Worm (Caenorhabditis elegans): ENCODE measurements around the gene F44D12.16.

F44D12.16 gene

ce11 chrIV:10040803-10041202 is 11.9 kb downstream of the F44D12.16 start, which contains the start of gene dhs-31:
TSS of gene dhs-31 (minus strand) at chrIV:10040903.
- TF ChIP-seq pha-4 (tag; optimal IDR thresholded peaks at IDR 0.05) = no peak
- no peak for TF ChIP-seq ztf-26 (tag; optimal IDR thresholded peaks at IDR 0.05)
- TF ChIP-seq rcor-1 (GFP tag; IDR thresholded peaks at IDR 0.05) = no peak
- TF ChIP-seq ztf-22 (GFP tag; optimal IDR thresholded peaks at IDR 0.05) = no peak
- TF ChIP-seq nfya-2 (GFP tag; IDR thresholded peaks at IDR 0.05) = no peak
- TF ChIP-seq K11D2.4 (GFP tag; IDR thresholded peaks at IDR 0.05) = no peak
- no peak for TF ChIP-seq ceh-79 (tag; optimal IDR thresholded peaks at IDR 0.05)
- TF ChIP-seq ceh-58 (GFP tag; IDR thresholded peaks at IDR 0.05) = no peak
- TF ChIP-seq ztf-28 (GFP tag; IDR thresholded peaks at IDR 0.05) = no peak
- TF ChIP-seq sptf-2 (GFP tag; optimal IDR thresholded peaks at IDR 0.05) = no peak
- no peak for TF ChIP-seq ceh-27 (GFP tag; optimal IDR thresholded peaks at IDR 0.05)
- no peak for TF ChIP-seq hmg-1.2 (GFP tag; IDR thresholded peaks at IDR 0.05)

ce11 chrIV:10042881-10043280 is 14.0 kb downstream of the F44D12.16 start, which contains the start of gene frk-1:
TSS of gene frk-1 (plus strand) at chrIV:10043181.
- TF ChIP-seq zim-3 (tag; optimal IDR thresholded peaks at IDR 0.05) (no peak), lsy-27 (tag; optimal IDR thresholded peaks at IDR 0.05; ENCODE audit: borderline replicate concordance, insufficient read depth) (no peak), sdz-38 (tag; optimal IDR thresholded peaks at IDR 0.05) (no peak), efl-1 (GFP tag; optimal IDR thresholded peaks at IDR 0.05) (no peak), F57C9.4 (tag; optimal IDR thresholded peaks at IDR 0.05) (no peak), pha-4 (tag; optimal IDR thresholded peaks at IDR 0.05) (no peak), C06A6.2 (GFP tag; conservative IDR thresholded peaks at IDR 0.05) (no peak), lir-1 (GFP tag; conservative IDR thresholded peaks at IDR 0.05) (no peak), dox-1 (GFP tag; IDR thresholded peaks at IDR 0.05) (no peak), F52B5.7 (tag; optimal IDR thresholded peaks at IDR 0.05) (no peak), hlh-12 (tag; optimal IDR thresholded peaks at IDR 0.05) (no peak), F23B12.7 (tag; optimal IDR thresholded peaks at IDR 0.05; ENCODE audit: insufficient read depth) (no peak), snpc-1.1 (tag; optimal IDR thresholded peaks at IDR 0.05; ENCODE audit: insufficient read depth) (no peak), aptf-3 (GFP tag; IDR thresholded peaks at IDR 0.05) (no peak), ceh-27 (GFP tag; optimal IDR thresholded peaks at IDR 0.05) (no peak)

- TF ChIP-seq F22D6.2 (tag; optimal IDR thresholded peaks at IDR 0.05) (no peak), B0261.1 (tag; optimal IDR thresholded peaks at IDR 0.05) (no peak), snpc-4 (GFP tag; optimal IDR thresholded peaks at IDR 0.05) (no peak), snpc-4 (tag; optimal IDR thresholded peaks at IDR 0.05) (no peak), nfya-2 (GFP tag; IDR thresholded peaks at IDR 0.05) (no peak), gei-17 (GFP tag; optimal IDR thresholded peaks at IDR 0.05) (no peak), dpff-1 (tag; optimal IDR thresholded peaks at IDR 0.05) (no peak), Y95B8A.8 (GFP tag; IDR thresholded peaks at IDR 0.05) (no peak), egrh-3 (GFP tag; IDR thresholded peaks at IDR 0.05) (no peak), rpc-1 (optimal IDR thresholded peaks at IDR 0.05) (no peak), rpc-1 (tag; optimal IDR thresholded peaks at IDR 0.05) (no peak), ztf-18 (tag; optimal IDR thresholded peaks at IDR 0.05) (no peak), C06A6.2 (GFP tag; conservative IDR thresholded peaks at IDR 0.05) (no peak), Y56A3A.18 (GFP tag; IDR thresholded peaks at IDR 0.05) (no peak), atf-7 (tag; optimal IDR thresholded peaks at IDR 0.05) (no peak)
These were observed 17.1 kb downstream of the F44D12.16 start for ce11 chrIV:10046005-10046404.
